Fruit fly (Drosophila melanogaster) Kc167 (cell line): Measurements from ENCODE around the gene tho2.

Source experiments
- Myc ChIP-seq: fragments of >200 bp; optimal IDR thresholded peaks from 2 replicates; lab custom pipeline; 2017; ENCODE audit warnings: missing external identifiers
- Sin3A ChIP-seq: fragments of >200 bp; optimal IDR thresholded peaks from 2 replicates; lab custom pipeline; 2018; ENCODE audit warnings: missing external identifiers
- h ChIP-seq: fragments of >200 bp; optimal IDR thresholded peaks from 3 replicates; lab custom pipeline; 2018; ENCODE audit warnings: missing external identifiers
- insv ChIP-seq: fragments of >200 bp; optimal IDR thresholded peaks from 3 replicates; lab custom pipeline; 2018; ENCODE audit warnings: missing external identifiers
- psq ChIP-seq: fragments of >200 bp; optimal IDR thresholded peaks from 2 replicates; lab custom pipeline; 2017; ENCODE audit warnings: missing external identifiers
- ttk ChIP-seq: sonication (Bioruptor generic); optimal IDR thresholded peaks from 2 replicates; lab custom pipeline; 2017; ENCODE audit warnings: missing external identifiers

The tho2 gene

DNA sequence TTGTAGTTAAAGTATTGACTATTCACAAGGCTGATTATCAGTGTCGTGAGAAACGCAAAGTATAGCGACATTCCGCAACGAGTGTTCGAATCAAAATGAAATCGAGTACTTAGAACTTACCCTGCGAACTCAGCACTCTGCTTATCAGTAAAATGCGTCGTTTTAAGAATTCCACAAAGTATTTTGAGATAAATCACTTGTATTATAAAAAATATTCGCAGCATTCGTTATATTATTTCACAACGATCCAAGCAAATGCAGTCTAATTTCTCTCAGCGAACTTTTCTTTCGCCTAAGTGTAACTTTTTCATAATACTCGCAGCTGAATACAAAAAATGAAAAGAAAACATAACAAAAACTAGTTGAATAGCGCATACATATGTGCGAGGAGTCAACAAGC, 15.8 kb downstream of the tho2 start, which contains the start of gene CG4259:
CG4259 (minus strand) TSS at position 101 of the 400 bp plus-strand sequence.
- TF ChIP-seq Sin3A (lab: Kevin White, UChicago) (no peak), insv (no peak), Myc (lab: Kevin White, UChicago) (no peak), h (lab: Kevin White, UChicago) (no peak), ttk (lab: Kevin White, UChicago) (no peak), psq (lab: Kevin White, UChicago) (no peak)

DNA sequence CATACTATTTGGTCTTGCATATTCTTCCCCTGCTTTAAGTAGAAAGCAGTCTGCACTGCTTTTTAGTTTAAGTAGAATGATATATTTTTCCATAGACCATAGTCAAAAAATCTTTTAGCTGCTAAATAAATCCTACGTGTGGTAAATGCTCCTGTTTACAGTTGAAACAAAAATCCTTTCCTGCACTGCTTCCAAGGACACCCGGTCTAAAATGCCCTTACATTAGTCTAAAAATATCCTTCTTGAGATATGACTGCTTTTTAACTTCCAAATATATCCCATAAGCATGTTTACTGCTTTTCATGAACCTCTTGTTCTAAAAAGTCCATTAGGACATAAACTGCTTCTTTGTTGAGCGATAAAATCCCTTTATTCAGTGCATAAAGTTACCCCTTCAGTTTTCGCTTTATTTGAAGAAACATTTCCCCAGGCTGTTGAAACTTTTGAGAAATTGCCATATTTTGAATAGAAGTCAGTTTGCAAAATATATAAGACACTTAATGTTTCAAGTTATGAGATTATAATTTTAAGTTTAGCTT, 34.6 kb downstream of the tho2 start:
- TF ChIP-seq Sin3A (lab: Kevin White, UChicago): no peak
- no peak for TF ChIP-seq Myc (lab: Kevin White, UChicago)
- TF ChIP-seq h (lab: Kevin White, UChicago): no peak
- no peak for TF ChIP-seq psq (lab: Kevin White, UChicago)
- TF ChIP-seq insv: no peak
- TF ChIP-seq ttk (lab: Kevin White, UChicago): no peak

DNA sequence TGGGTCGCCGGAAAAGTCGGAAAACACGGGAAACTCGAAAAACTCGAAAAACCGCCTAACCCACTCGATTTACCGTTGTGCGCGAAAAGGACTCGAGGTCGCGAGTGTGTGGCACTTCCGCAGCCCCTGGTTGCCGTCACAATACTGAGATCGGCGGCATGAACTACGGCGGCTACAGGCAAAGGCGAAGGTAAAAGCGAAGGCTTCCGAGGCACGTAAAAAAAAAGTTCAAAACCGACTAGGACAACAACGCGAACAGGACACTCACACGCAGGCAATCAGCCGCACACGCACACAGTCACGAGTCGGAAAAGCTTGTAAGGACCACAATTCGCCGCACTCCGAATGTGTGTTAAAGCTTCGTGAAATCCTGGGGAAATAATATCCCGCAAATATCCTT, 35.2 kb downstream of the tho2 start, which contains the start of gene dpr3:
dpr3 (minus strand) TSS at position 133 of the 400 bp plus-strand sequence.
- TF ChIP-seq Sin3A (lab: Kevin White, UChicago): no peak
- no peak for TF ChIP-seq insv
- no peak for TF ChIP-seq Myc (lab: Kevin White, UChicago)
- no peak for TF ChIP-seq h (lab: Kevin White, UChicago)
- TF ChIP-seq psq (lab: Kevin White, UChicago): no peak
- no peak for TF ChIP-seq ttk (lab: Kevin White, UChicago)

- no peak for TF ChIP-seq ttk (lab: Kevin White, UChicago)
- TF ChIP-seq psq (lab: Kevin White, UChicago): no peak
- no peak for TF ChIP-seq h (lab: Kevin White, UChicago)
- TF ChIP-seq insv: no peak
- TF ChIP-seq Sin3A (lab: Kevin White, UChicago): no peak
- no peak for TF ChIP-seq Myc (lab: Kevin White, UChicago)
Observed at dm6 chr2L:2090235-2090634, 54.8 kb downstream of the tho2 start.
